Worm (Caenorhabditis elegans): Measurements from ENCODE around the gene Y37E11B.7.

DNA sequence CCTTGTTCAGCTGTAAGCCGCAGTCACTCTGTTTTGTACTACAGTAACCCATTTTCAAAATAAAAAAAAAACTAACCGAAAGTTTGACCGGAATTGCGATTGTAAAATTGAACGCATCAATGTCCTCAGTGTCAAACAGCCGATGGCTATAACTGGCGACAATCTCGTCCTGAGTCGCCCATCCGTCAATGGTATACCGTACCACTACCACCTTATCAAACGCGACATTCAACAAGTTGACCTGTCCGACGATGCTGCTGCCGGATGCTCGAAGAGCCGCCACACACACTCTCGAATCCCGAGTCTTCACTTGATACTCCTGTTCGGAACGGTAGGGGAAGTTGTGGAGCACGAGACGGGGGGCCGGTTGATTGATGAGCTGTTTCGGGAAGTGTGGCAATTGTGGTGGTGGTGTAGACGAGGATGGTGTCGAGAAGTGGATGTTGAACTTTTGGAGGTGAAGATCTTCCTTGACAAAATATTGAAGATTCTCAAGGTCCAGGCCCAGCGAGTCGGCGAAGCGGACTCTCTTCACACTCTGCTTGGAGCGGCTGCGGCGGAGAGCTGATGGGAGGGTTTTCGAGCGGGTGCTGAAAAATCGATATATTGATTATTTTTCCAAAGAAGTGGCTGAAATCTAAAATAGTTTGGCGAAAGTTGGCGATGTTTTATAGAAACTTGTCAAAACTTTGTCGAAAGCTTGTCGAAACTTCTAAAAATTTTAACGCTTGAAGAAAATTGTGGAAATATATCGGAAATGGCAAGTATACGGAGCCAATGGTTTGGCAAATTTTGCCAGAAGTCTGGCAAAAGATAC lies 46.6 kb upstream of the Y37E11B.7 start:
- TF ChIP-seq ceh-9 (tag; optimal IDR thresholded peaks at IDR 0.05) (no peak), ama-1 (optimal IDR thresholded peaks at IDR 0.05) (no peak), elt-4 (tag; optimal IDR thresholded peaks at IDR 0.05) (peak; percentile 60), F13H6.1 (tag; optimal IDR thresholded peaks at IDR 0.05) (no peak), lin-11 (tag; optimal IDR thresholded peaks at IDR 0.05) (no peak), nhr-11 (tag; optimal IDR thresholded peaks at IDR 0.05) (no peak), K02D7.2 (tag; optimal IDR thresholded peaks at IDR 0.05) (no peak), ceh-31 (tag; optimal IDR thresholded peaks at IDR 0.05) (no peak), madf-2 (tag; optimal IDR thresholded peaks at IDR 0.05) (no peak), sox-2 (GFP tag; IDR thresholded peaks at IDR 0.05) (no peak)
